Fruit fly (Drosophila melanogaster): Measurements from ENCODE around the gene Prps.

Gene Prps

DNA sequence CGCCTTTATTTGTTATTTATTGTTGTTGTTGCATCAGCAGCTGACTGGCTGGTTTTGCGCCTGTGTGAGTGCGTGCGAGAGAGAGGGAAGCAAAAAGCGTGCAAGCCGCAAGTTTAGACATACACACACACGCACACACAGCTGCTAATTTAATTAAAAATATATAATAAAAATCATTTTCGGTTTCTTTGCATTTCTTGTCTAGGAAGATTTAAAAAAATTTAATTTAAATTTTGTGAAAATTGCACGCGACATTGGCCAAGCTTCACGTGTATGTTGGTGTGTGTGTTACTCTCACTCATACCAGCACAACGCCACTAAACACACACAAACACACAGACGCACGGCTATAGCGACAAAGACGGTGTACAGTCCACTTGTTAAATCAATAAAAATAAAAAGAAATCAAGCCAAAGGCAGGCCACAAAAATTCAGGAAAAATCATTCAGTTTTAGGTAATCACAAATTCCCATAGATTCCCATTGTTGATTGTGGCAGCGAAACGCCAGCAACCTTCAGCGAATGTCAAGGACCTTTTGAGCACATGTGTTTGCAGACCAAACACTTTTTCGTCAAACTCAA is 2.9 kb downstream of the Prps start (continued):
- TF ChIP-seq ap (GFP tag; IDR thresholded peaks at IDR 0.05): 0 out of 2 replicates have a peak, but pooled peaks have one; percentile 26
- peak; percentile 24; the same call in 1 of the 2 replicates for TF ChIP-seq vvl (GFP tag; IDR thresholded peaks at IDR 0.05)
- no peak for TF ChIP-seq sisA (GFP tag; IDR thresholded peaks at IDR 0.05)
- TF ChIP-seq CG8478 (optimal IDR thresholded peaks at IDR 0.05): peak; percentile 76
- no peak for TF ChIP-seq CG4424 (GFP tag; optimal IDR thresholded peaks at IDR 0.05)
- no peak for TF ChIP-seq crc (GFP tag; optimal IDR thresholded peaks at IDR 0.05)
- no peak for TF ChIP-seq disco-r (GFP tag; optimal IDR thresholded peaks at IDR 0.05)
- peak; percentile 36 for TF ChIP-seq unpg (GFP tag; optimal IDR thresholded peaks at IDR 0.05)
- peak; percentile 40 for TF ChIP-seq CG14014 (GFP tag; IDR thresholded peaks at IDR 0.05)
- TF ChIP-seq sim (GFP tag; IDR thresholded peaks at IDR 0.05): 0 out of 2 replicates have a peak, but pooled peaks have one; percentile 41
- peak; percentile 39; the same call in 1 of the 2 replicates for TF ChIP-seq CG6689 (GFP tag; IDR thresholded peaks at IDR 0.05)
- no peak for TF ChIP-seq CG12219 (GFP tag; optimal IDR thresholded peaks at IDR 0.05)
- no peak for TF ChIP-seq CG9727 (GFP tag; optimal IDR thresholded peaks at IDR 0.05)
- no peak for TF ChIP-seq CG12071 (GFP tag; optimal IDR thresholded peaks at IDR 0.05)
- TF ChIP-seq CG10979 (tag; optimal IDR thresholded peaks at IDR 0.05): no peak
- TF ChIP-seq peb (GFP tag; IDR thresholded peaks at IDR 0.05): 0 out of 2 replicates have a peak, but pooled peaks have one; percentile 26
- peak; percentile 3 for TF ChIP-seq Blimp-1 (GFP tag; optimal IDR thresholded peaks at IDR 0.05)
- TF ChIP-seq eve (GFP tag; optimal IDR thresholded peaks at IDR 0.05): peak in 1 of 2 experiments; percentile 30
- TF ChIP-seq CG32532 (GFP tag; IDR thresholded peaks at IDR 0.05): peak; percentile 60; the same call in 1 of the 2 replicates
- no peak for TF ChIP-seq Six4 (GFP tag; optimal IDR thresholded peaks at IDR 0.05)
- TF ChIP-seq rib (GFP tag; IDR thresholded peaks at IDR 0.05): peak; percentile 12; the same call in 1 of the 2 replicates
- peak; percentile 38; the same call in 1 of the 2 replicates for TF ChIP-seq slbo (GFP tag; IDR thresholded peaks at IDR 0.05)
- TF ChIP-seq sima (GFP tag; optimal IDR thresholded peaks at IDR 0.05): no peak
- peak; percentile 10 for TF ChIP-seq CG17568 (GFP tag; optimal IDR thresholded peaks at IDR 0.05)
- TF ChIP-seq CG7786 (GFP tag; optimal IDR thresholded peaks at IDR 0.05): no peak
- TF ChIP-seq ci (GFP tag; IDR thresholded peaks at IDR 0.05): peak; percentile 63; the same call in 1 of the 3 replicates
- no peak for TF ChIP-seq bigmax (GFP tag; optimal IDR thresholded peaks at IDR 0.05)
- peak; percentile 7 for TF ChIP-seq CG2712 (tag; optimal IDR thresholded peaks at IDR 0.05)
- no peak for TF ChIP-seq CG4730 (GFP tag; IDR thresholded peaks at IDR 0.05)
- TF ChIP-seq Adf1 (GFP tag; IDR thresholded peaks at IDR 0.05): peak; percentile 6; the same call in 1 of the 2 replicates
- no peak for TF ChIP-seq CG30403 (GFP tag; optimal IDR thresholded peaks at IDR 0.05)
- TF ChIP-seq zfh1 (GFP tag; IDR thresholded peaks at IDR 0.05): 0 out of 3 replicates have a peak, but pooled peaks have one; percentile 50
- TF ChIP-seq CG14710 (tag; optimal IDR thresholded peaks at IDR 0.05): no peak
- peak; percentile 5; the same call in 1 of the 2 replicates for TF ChIP-seq CG9215 (GFP tag; IDR thresholded peaks at IDR 0.05)
- TF ChIP-seq Gug (GFP tag; IDR thresholded peaks at IDR 0.05): 0 out of 4 replicates have a peak, but pooled peaks have one; percentile 19
- TF ChIP-seq Sin3A (optimal IDR thresholded peaks at IDR 0.05): no peak
- TF ChIP-seq MBD-R2 (GFP tag; IDR thresholded peaks at IDR 0.05): no peak
- TF ChIP-seq ken (GFP tag; IDR thresholded peaks at IDR 0.05): 0 out of 3 replicates have a peak, but pooled peaks have one; percentile 44
- no peak; the same call in 2 of the 3 replicates for TF ChIP-seq B-H1 (GFP tag; IDR thresholded peaks at IDR 0.05)
- TF ChIP-seq Meics (GFP tag; optimal IDR thresholded peaks at IDR 0.05): no peak
- TF ChIP-seq lmd (GFP tag; IDR thresholded peaks at IDR 0.05): 0 out of 2 replicates have a peak, but pooled peaks have one; percentile 25
- no peak for TF ChIP-seq CG4282 (GFP tag; optimal IDR thresholded peaks at IDR 0.05)
- peak; percentile 60 for TF ChIP-seq Med (GFP tag)
- TF ChIP-seq slou (GFP tag; optimal IDR thresholded peaks at IDR 0.05): no peak
- TF ChIP-seq Vsx1 (GFP tag; optimal IDR thresholded peaks at IDR 0.05): peak; percentile 53
- TF ChIP-seq psq (GFP tag; optimal IDR thresholded peaks at IDR 0.05): no peak
- TF ChIP-seq Ptx1 (GFP tag; IDR thresholded peaks at IDR 0.05): peak; percentile 44
- TF ChIP-seq bbx (GFP tag; IDR thresholded peaks at IDR 0.05; ENCODE audit: partially characterized antibody): no peak
- TF ChIP-seq vnd (GFP tag; IDR thresholded peaks at IDR 0.05; ENCODE audit: partially characterized antibody): no peak
- peak in 1 of 2 experiments; percentile 30 for TF ChIP-seq crp (GFP tag; optimal IDR thresholded peaks at IDR 0.05)
- no peak for TF ChIP-seq CG4707 (GFP tag; optimal IDR thresholded peaks at IDR 0.05)

Measured in whole organism, embryonic.